Worm (Caenorhabditis elegans): ENCODE results near the gene daz-1.

- TF ChIP-seq nhr-12 (tag; optimal IDR thresholded peaks at IDR 0.05) (no peak), hmg-11 (tag; optimal IDR thresholded peaks at IDR 0.05) (no peak)
These were observed 38.2 kb upstream of the daz-1 start for ce11 chrII:5417905-5418304.
